Worm (Caenorhabditis elegans) whole organism, L2 larva: ENCODE measurements around the gene C27D6.1.

ENCODE experiments used
- C34F6.9 ChIP-seq: fragments of 150-350 bp; optimal IDR thresholded peaks from 2 replicates; lab custom pipeline; 2014; ENCODE audit warnings: missing biosample characterization, missing genetic modification characterization
- F13H6.1 ChIP-seq: sonication (generic microtip); optimal IDR thresholded peaks from 2 replicates; lab custom pipeline; 2016; ENCODE audit warnings: missing genetic modification characterization, missing compliant biosample characterization
- R02D3.7 ChIP-seq: fragments of 150-350 bp; optimal IDR thresholded peaks from 2 replicates; lab custom pipeline; 2014; ENCODE audit warnings: missing biosample characterization, missing genetic modification characterization
- Y55F3AM.14 ChIP-seq: fragments of 200-800 bp; sonication (Bioruptor generic); optimal IDR thresholded peaks from 2 replicates; lab custom pipeline; 2018; ENCODE audit warnings: mild to moderate bottlenecking, missing genetic modification characterization, missing compliant biosample characterization
- ZK546.5 ChIP-seq: sonication (generic microtip); optimal IDR thresholded peaks from 2 replicates; lab custom pipeline; 2017; ENCODE audit warnings: missing biosample characterization, missing genetic modification characterization
- alr-1 ChIP-seq: fragments of 150-350 bp; optimal IDR thresholded peaks from 2 replicates; lab custom pipeline; 2014; ENCODE audit warnings: missing biosample characterization, missing genetic modification characterization
- aly-2 ChIP-seq: fragments of 150-350 bp; optimal IDR thresholded peaks from 2 replicates; lab custom pipeline; 2014; ENCODE audit warnings: missing biosample characterization, missing genetic modification characterization
- ama-1 ChIP-seq: fragments of 150-350 bp; optimal IDR thresholded peaks from 2 replicates; lab custom pipeline; 2018; ENCODE audit warnings: inconsistent platforms
- blmp-1 ChIP-seq: sonication (generic microtip); optimal IDR thresholded peaks from 2 replicates; lab custom pipeline; 2017; ENCODE audit warnings: missing genetic modification characterization, mild to moderate bottlenecking, missing compliant biosample characterization, antibody characterized with exemption, moderate library complexity; ENCODE audit not compliant: insufficient read depth
- ceh-16 ChIP-seq: fragments of 150-350 bp; optimal IDR thresholded peaks from 2 replicates; lab custom pipeline; 2014; ENCODE audit warnings: missing biosample characterization, missing genetic modification characterization
- ceh-82 ChIP-seq: fragments of 150-350 bp; optimal IDR thresholded peaks from 2 replicates; lab custom pipeline; 2014; ENCODE audit warnings: missing biosample characterization, missing genetic modification characterization
- crh-2 ChIP-seq: sonication (generic microtip); optimal IDR thresholded peaks from 2 replicates; lab custom pipeline; 2017; ENCODE audit warnings: missing biosample characterization, missing genetic modification characterization
- dmd-4 ChIP-seq: sonication (generic microtip); optimal IDR thresholded peaks from 2 replicates; lab custom pipeline; 2017; ENCODE audit warnings: missing biosample characterization, missing genetic modification characterization
- elt-1 ChIP-seq: fragments of 150-350 bp; optimal IDR thresholded peaks from 2 replicates; lab custom pipeline; 2014; ENCODE audit warnings: missing biosample characterization, missing genetic modification characterization
- elt-3 ChIP-seq: sonication (generic microtip); optimal IDR thresholded peaks from 2 replicates; lab custom pipeline; 2017; ENCODE audit warnings: missing biosample characterization, missing genetic modification characterization
- fos-1 ChIP-seq: fragments of 150-350 bp; optimal IDR thresholded peaks from 2 replicates; lab custom pipeline; 2014; ENCODE audit warnings: missing biosample characterization, missing genetic modification characterization
- gmeb-1 ChIP-seq: fragments of 150-350 bp; optimal IDR thresholded peaks from 2 replicates; lab custom pipeline; 2014; ENCODE audit warnings: missing biosample characterization, missing genetic modification characterization
- lin-13 ChIP-seq: fragments of 150-350 bp; optimal IDR thresholded peaks from 2 replicates; lab custom pipeline; 2014; ENCODE audit warnings: missing biosample characterization, missing genetic modification reagents, missing genetic modification characterization
- lin-39 ChIP-seq: fragments of 150-350 bp; optimal IDR thresholded peaks from 2 replicates; lab custom pipeline; 2014; ENCODE audit warnings: missing biosample characterization, missing genetic modification reagents, missing genetic modification characterization
- lsy-2 ChIP-seq, 2 experiments: fragments of 150-350 bp in 1 of 2; sonication (generic microtip) in 1 of 2; optimal IDR thresholded peaks; 2 replicates each; lab custom pipeline; 2014 to 2017; ENCODE audit warnings: missing biosample characterization in 2 of 2, missing genetic modification characterization in 2 of 2
- mab-5 ChIP-seq: fragments of 150-350 bp; optimal IDR thresholded peaks from 2 replicates; lab custom pipeline; 2014; ENCODE audit warnings: missing biosample characterization, missing genetic modification characterization
- mbf-1 ChIP-seq: sonication (generic microtip); optimal IDR thresholded peaks from 2 replicates; lab custom pipeline; 2017; ENCODE audit warnings: missing biosample characterization, missing genetic modification characterization
- mdl-1 ChIP-seq, 2 experiments: fragments of 150-350 bp in 1 of 2; sonication (generic microtip) in 1 of 2; optimal IDR thresholded peaks; 2 replicates each; lab custom pipeline; 2017; ENCODE audit warnings: missing biosample characterization in 2 of 2, missing genetic modification characterization in 2 of 2
- nhr-10 ChIP-seq: sonication (generic microtip); optimal IDR thresholded peaks from 2 replicates; lab custom pipeline; 2017; ENCODE audit warnings: missing biosample characterization, missing genetic modification characterization
- nhr-11 ChIP-seq: fragments of 150-350 bp; optimal IDR thresholded peaks from 2 replicates; lab custom pipeline; 2014; ENCODE audit warnings: missing biosample characterization, missing genetic modification characterization
- nhr-12 ChIP-seq: fragments of 150-350 bp; optimal IDR thresholded peaks from 2 replicates; lab custom pipeline; 2014; ENCODE audit warnings: missing biosample characterization, missing genetic modification characterization
- nhr-129 ChIP-seq: fragments of 150-350 bp; optimal IDR thresholded peaks from 2 replicates; lab custom pipeline; 2014; ENCODE audit warnings: missing biosample characterization, missing genetic modification characterization
- nhr-21 ChIP-seq: fragments of 150-350 bp; optimal IDR thresholded peaks from 2 replicates; lab custom pipeline; 2014; ENCODE audit warnings: missing biosample characterization, missing genetic modification characterization
- nhr-23 ChIP-seq: fragments of 150-350 bp; optimal IDR thresholded peaks from 2 replicates; lab custom pipeline; 2014; ENCODE audit warnings: missing biosample characterization, missing genetic modification reagents, missing genetic modification characterization
- nhr-237 ChIP-seq: fragments of 150-350 bp; optimal IDR thresholded peaks from 2 replicates; lab custom pipeline; 2014; ENCODE audit warnings: missing biosample characterization, missing genetic modification characterization
- nhr-25 ChIP-seq: fragments of 150-350 bp; sonication (generic microtip); optimal IDR thresholded peaks from 3 replicates; lab custom pipeline; 2014; ENCODE audit warnings: missing biosample characterization, missing genetic modification characterization
- nhr-6 ChIP-seq: fragments of 150-350 bp; optimal IDR thresholded peaks from 2 replicates; lab custom pipeline; 2014; ENCODE audit warnings: missing biosample characterization, missing genetic modification characterization
- nhr-77 ChIP-seq: fragments of 150-350 bp; optimal IDR thresholded peaks from 2 replicates; lab custom pipeline; 2014; ENCODE audit warnings: missing biosample characterization, missing genetic modification characterization
- peb-1 ChIP-seq: fragments of 150-350 bp; optimal IDR thresholded peaks from 2 replicates; lab custom pipeline; 2014; ENCODE audit warnings: missing biosample characterization, missing genetic modification characterization
- skn-1 ChIP-seq: sonication (generic microtip); optimal IDR thresholded peaks from 2 replicates; lab custom pipeline; 2017; ENCODE audit warnings: missing biosample characterization, missing genetic modification characterization
- sma-3 ChIP-seq: sonication (generic microtip); optimal IDR thresholded peaks from 2 replicates; lab custom pipeline; 2016; ENCODE audit warnings: missing genetic modification reagents, missing genetic modification characterization, missing compliant biosample characterization
- sma-9 ChIP-seq, 2 experiments: fragments of 150-350 bp in 1 of 2; sonication (generic microtip) in 1 of 2; optimal IDR thresholded peaks; 2 replicates each; lab custom pipeline; 2014 to 2016; ENCODE audit warnings: missing genetic modification characterization in 2 of 2, mild to moderate bottlenecking in 1 of 2, missing biosample characterization in 1 of 2, missing compliant biosample characterization in 1 of 2, missing genetic modification reagents in 1 of 2, moderate library complexity in 1 of 2
- snpc-4 ChIP-seq: fragments of 150-350 bp; optimal IDR thresholded peaks from 2 replicates; lab custom pipeline; 2014; ENCODE audit warnings: missing biosample characterization, missing genetic modification characterization
- unc-39 ChIP-seq: fragments of 150-350 bp; optimal IDR thresholded peaks from 2 replicates; lab custom pipeline; 2014; ENCODE audit warnings: missing biosample characterization, missing genetic modification characterization
- unc-62 ChIP-seq: fragments of 150-350 bp; optimal IDR thresholded peaks from 2 replicates; lab custom pipeline; 2014; ENCODE audit warnings: missing biosample characterization, missing genetic modification reagents, missing genetic modification characterization
- zag-1 ChIP-seq: fragments of 150-350 bp; optimal IDR thresholded peaks from 2 replicates; lab custom pipeline; 2014; ENCODE audit warnings: missing biosample characterization, missing genetic modification characterization
- ztf-11 ChIP-seq: sonication (generic microtip); optimal IDR thresholded peaks from 2 replicates; lab custom pipeline; 2017; ENCODE audit warnings: missing biosample characterization, missing genetic modification characterization

The C27D6.1 gene

ce11 chrII:5141945-5142514 is 30.5 kb upstream of the C27D6.1 start, which contains the start of gene nas-29:
Gene nas-29, minus strand, starts transcription at chrII:5142036.
- TF ChIP-seq unc-39 (tag; lab: Kevin White, UChicago): no peak
- TF ChIP-seq sma-3 (GFP tag; lab: Kevin White, UChicago): peak; percentile 28
- no peak for TF ChIP-seq nhr-77 (tag; lab: Kevin White, UChicago)
- TF ChIP-seq nhr-12: no peak
- TF ChIP-seq nhr-25 (tag; lab: Kevin White, UChicago): no peak
- TF ChIP-seq dmd-4 (tag; lab: Kevin White, UChicago): no peak
- no peak for TF ChIP-seq lin-13
- TF ChIP-seq nhr-10 (tag; lab: Kevin White, UChicago): no peak
- no peak for TF ChIP-seq skn-1 (tag; lab: Kevin White, UChicago)
- peak; percentile 55 for TF ChIP-seq crh-2 (tag; lab: Kevin White, UChicago)
- TF ChIP-seq nhr-21 (tag; lab: Kevin White, UChicago): peak; percentile 37
- TF ChIP-seq gmeb-1 (tag; lab: Kevin White, UChicago): peak; percentile 29
- no peak for TF ChIP-seq mbf-1 (tag; lab: Kevin White, UChicago)
- no peak for TF ChIP-seq ceh-16 (tag; lab: Kevin White, UChicago)
- TF ChIP-seq mab-5 (tag; lab: Kevin White, UChicago): no peak
- TF ChIP-seq ztf-11: no peak
- peak; percentile 28 for TF ChIP-seq F13H6.1 (tag; lab: Kevin White, UChicago)
- no peak for TF ChIP-seq blmp-1 (tag; lab: Kevin White, UChicago)
- no peak for TF ChIP-seq nhr-23 (tag; lab: Kevin White, UChicago)
- no peak for TF ChIP-seq aly-2 (tag; lab: Kevin White, UChicago)
- TF ChIP-seq Y55F3AM.14 (GFP tag; lab: Kevin White, UChicago): no peak
- no peak for TF ChIP-seq nhr-11
- no peak for TF ChIP-seq lin-39 (tag; lab: Kevin White, UChicago)
- no peak for TF ChIP-seq alr-1 (tag; lab: Kevin White, UChicago)
- TF ChIP-seq snpc-4: no peak
- no peak for TF ChIP-seq ZK546.5 (tag; lab: Kevin White, UChicago)
- no peak for TF ChIP-seq zag-1 (tag; lab: Kevin White, UChicago)
- TF ChIP-seq nhr-237 (tag; lab: Kevin White, UChicago): no peak
- peak; percentile 70 for TF ChIP-seq fos-1 (tag; lab: Kevin White, UChicago)
- TF ChIP-seq mdl-1 (tag; optimal IDR thresholded peaks at IDR 0.05; lab: Kevin White, UChicago): peak in 1 of 2 experiments; percentile 6
- no peak for TF ChIP-seq lsy-2 (tag; optimal IDR thresholded peaks at IDR 0.05; lab: Kevin White, UChicago)
- no peak for TF ChIP-seq elt-1 (tag; lab: Kevin White, UChicago)
- no peak for TF ChIP-seq C34F6.9 (tag; lab: Kevin White, UChicago)
- no peak for TF ChIP-seq elt-3 (tag; lab: Kevin White, UChicago)
- no peak for TF ChIP-seq unc-62 (GFP tag; lab: Kevin White, UChicago)
- peak; percentile 50 for TF ChIP-seq sma-9 (GFP tag; optimal IDR thresholded peaks at IDR 0.05; lab: Kevin White, UChicago)
- no peak for TF ChIP-seq sma-9 (tag; optimal IDR thresholded peaks at IDR 0.05; lab: Kevin White, UChicago)
- TF ChIP-seq ama-1: no peak
- TF ChIP-seq, all 48 proteins: peak for 8

- TF ChIP-seq nhr-23 (tag; lab: Kevin White, UChicago) (no peak), nhr-77 (tag; lab: Kevin White, UChicago) (no peak), nhr-129 (no peak), ZK546.5 (tag; lab: Kevin White, UChicago) (no peak), ama-1 (no peak), nhr-6 (tag; lab: Kevin White, UChicago) (no peak), alr-1 (tag; lab: Kevin White, UChicago) (no peak), nhr-237 (tag; lab: Kevin White, UChicago) (no peak), unc-39 (tag; lab: Kevin White, UChicago) (no peak), aly-2 (tag; lab: Kevin White, UChicago) (no peak), mdl-1 (tag; optimal IDR thresholded peaks at IDR 0.05; lab: Kevin White, UChicago) (no peak), mbf-1 (tag; lab: Kevin White, UChicago) (no peak)
Measured at ce11 chrII:5142619-5143018, 29.9 kb upstream of the C27D6.1 start, which contains the start of gene F58A6.1. Gene F58A6.1, plus strand, starts transcription at chrII:5142919.

DNA sequence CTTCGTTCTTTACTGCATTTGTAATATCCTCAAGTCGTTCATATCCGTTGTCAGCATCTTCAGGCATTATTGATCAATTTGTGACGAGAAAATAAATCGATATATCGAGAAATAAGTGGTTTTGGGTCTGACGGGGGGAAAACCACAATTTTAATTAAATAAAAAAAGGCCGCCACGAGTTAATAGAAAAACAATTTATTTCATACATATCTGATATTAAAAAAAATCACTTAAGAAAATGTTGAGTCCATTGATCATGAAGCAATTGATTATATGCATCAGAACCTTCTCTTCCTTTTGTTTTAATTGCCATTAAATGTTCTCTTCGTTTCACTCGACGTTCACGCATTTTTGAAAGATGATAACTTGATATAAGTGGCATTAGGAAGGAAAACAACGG is 24.2 kb upstream of the C27D6.1 start, which contains the start of gene F58A6.5:
Gene F58A6.5, minus strand, starts transcription at position 101 of the 400 bp plus-strand sequence.
- TF ChIP-seq nhr-11 (no peak), F13H6.1 (tag; lab: Kevin White, UChicago) (no peak), dmd-4 (tag; lab: Kevin White, UChicago) (no peak), nhr-12 (no peak), ZK546.5 (tag; lab: Kevin White, UChicago) (no peak), R02D3.7 (tag; lab: Kevin White, UChicago) (no peak), fos-1 (tag; lab: Kevin White, UChicago) (no peak), nhr-6 (tag; lab: Kevin White, UChicago) (no peak), zag-1 (tag; lab: Kevin White, UChicago) (no peak), C34F6.9 (tag; lab: Kevin White, UChicago) (no peak), mbf-1 (tag; lab: Kevin White, UChicago) (no peak), ceh-16 (tag; lab: Kevin White, UChicago) (no peak), elt-1 (tag; lab: Kevin White, UChicago) (no peak), alr-1 (tag; lab: Kevin White, UChicago) (no peak), ceh-82 (tag; lab: Kevin White, UChicago) (no peak), nhr-21 (tag; lab: Kevin White, UChicago) (no peak), peb-1 (tag; lab: Kevin White, UChicago) (no peak)
